Fruit fly (Drosophila melanogaster) Kc167 (cell line): ENCODE data around the gene CG3199.

Source experiments
- Myc ChIP-seq: fragments of >200 bp; optimal IDR thresholded peaks from 2 replicates; lab custom pipeline; 2017; ENCODE audit warnings: missing external identifiers
- Sin3A ChIP-seq: fragments of >200 bp; optimal IDR thresholded peaks from 2 replicates; lab custom pipeline; 2018; ENCODE audit warnings: missing external identifiers
- h ChIP-seq: fragments of >200 bp; optimal IDR thresholded peaks from 3 replicates; lab custom pipeline; 2018; ENCODE audit warnings: missing external identifiers
- insv ChIP-seq: fragments of >200 bp; optimal IDR thresholded peaks from 3 replicates; lab custom pipeline; 2018; ENCODE audit warnings: missing external identifiers
- psq ChIP-seq: fragments of >200 bp; optimal IDR thresholded peaks from 2 replicates; lab custom pipeline; 2017; ENCODE audit warnings: missing external identifiers
- ttk ChIP-seq: sonication (Bioruptor generic); optimal IDR thresholded peaks from 2 replicates; lab custom pipeline; 2017; ENCODE audit warnings: missing external identifiers

Gene CG3199

DNA sequence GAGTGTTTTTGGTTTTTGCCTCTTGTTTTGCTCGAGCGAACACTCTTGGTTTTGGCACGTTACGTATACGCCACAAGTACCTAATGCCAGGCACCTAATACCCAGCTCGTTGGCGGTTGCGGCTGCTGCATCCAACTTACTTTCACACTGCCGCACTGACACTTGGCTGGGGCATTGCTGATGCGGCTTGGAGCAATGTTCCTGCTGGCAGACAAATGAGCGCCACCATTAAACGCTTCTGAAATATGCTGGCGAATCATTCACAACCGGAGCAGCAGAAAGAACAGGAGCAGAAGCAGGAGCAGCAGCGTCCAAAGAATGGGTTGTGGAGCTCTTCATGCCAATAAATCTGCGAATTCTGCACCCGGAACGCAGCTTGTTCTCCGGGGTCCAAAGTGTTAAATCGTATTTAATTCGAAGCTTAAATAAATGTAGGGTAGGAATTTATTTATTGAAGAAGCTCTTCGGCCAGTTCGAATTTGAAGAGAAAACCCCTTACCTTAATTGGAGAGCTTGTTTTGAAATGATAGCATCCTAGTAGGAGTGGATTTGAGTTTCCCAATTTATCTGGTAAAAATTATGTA, at the start of gene CG3199:
CG3199 (plus strand) TSS at position 534 of the 584 bp plus-strand sequence.
- no peak for TF ChIP-seq Sin3A (lab: Kevin White, UChicago)

DNA sequence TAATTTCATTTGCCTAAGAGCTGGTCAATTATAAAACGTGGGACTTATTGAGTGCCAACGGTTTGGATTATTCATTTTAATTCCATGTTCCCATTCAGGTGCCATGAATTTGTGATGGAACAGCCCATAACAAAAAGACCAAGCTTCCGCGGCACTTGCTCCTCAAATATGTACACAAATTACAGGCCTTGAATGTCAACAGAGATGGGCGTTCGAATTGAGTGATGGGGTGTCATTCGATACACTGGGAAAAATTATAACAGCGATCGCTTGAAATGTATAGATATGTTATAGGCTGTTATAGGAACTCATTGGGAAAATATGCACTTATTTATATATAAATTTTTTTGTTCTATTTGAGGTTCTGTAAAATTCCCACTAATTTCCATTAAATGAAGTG, 46.4 kb upstream of the CG3199 start:
- TF ChIP-seq Sin3A (lab: Kevin White, UChicago): no peak

dm6 chr3R:14118350-14118749, 44.2 kb upstream of the CG3199 start, which contains the start of gene Kif19A:
Gene Kif19A (minus strand): TSS chr3R:14118450.
- TF ChIP-seq h (no peak), Myc (lab: Kevin White, UChicago) (no peak), insv (lab: Kevin White, UChicago) (no peak), ttk (lab: Kevin White, UChicago) (no peak), psq (lab: Kevin White, UChicago) (no peak), Sin3A (lab: Kevin White, UChicago) (no peak)

dm6 chr3R:14122347-14122812, 40.1 kb upstream of the CG3199 start, which contains the start of the genes Abi and twf:
Gene Abi (minus strand): TSS chr3R:14122420.
Gene twf (plus strand): TSS chr3R:14122654.
- TF ChIP-seq Sin3A (lab: Kevin White, UChicago) (no peak), psq (lab: Kevin White, UChicago) (no peak), Myc (lab: Kevin White, UChicago) (no peak), ttk (lab: Kevin White, UChicago) (no peak), h (no peak), insv (lab: Kevin White, UChicago) (no peak)

DNA sequence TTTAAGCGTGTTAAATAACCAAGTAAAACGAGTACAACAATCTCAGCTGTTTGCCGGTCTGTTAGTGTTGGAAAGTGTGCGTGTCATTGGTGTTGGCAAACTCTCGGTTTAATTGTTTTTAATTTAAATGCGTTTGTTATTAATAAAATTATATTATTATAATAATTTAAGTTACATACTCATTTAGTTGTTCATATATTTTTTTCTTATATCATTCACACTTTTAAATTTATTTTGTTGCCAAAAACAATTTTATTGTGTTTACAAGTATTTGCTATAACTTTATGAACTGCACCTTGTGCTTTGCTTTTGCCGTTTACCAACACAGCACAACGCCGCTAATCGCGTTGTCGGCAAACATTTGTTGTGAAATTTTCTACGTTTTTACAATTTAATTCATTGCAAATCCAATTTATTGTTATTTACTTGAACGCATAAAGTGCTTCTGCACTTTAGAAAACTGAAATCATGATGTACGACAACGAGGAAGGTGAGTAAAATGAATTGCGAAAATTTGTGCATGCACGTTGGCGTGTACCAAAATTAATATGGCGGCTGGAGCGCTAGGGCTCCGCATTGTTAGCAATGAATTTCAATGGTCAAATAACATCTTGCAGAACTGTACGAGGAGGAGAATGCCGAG, 36.9 kb upstream of the CG3199 start, which contains the start of the genes 140up and Polr2B:
140up (minus strand) TSS at position 70 of the 643 bp plus-strand sequence.
Polr2B (plus strand) TSS at position 313 of the 643 bp plus-strand sequence.
- TF ChIP-seq Myc (lab: Kevin White, UChicago) (no peak), h (peak; percentile 25), Sin3A (lab: Kevin White, UChicago) (no peak), ttk (lab: Kevin White, UChicago) (no peak), insv (lab: Kevin White, UChicago) (no peak), psq (lab: Kevin White, UChicago) (no peak)

dm6 chr3R:14131972-14132371, 30.5 kb upstream of the CG3199 start, which contains the start of gene CG14356:
Gene CG14356 (minus strand): TSS chr3R:14132072.
- no peak for TF ChIP-seq Sin3A (lab: Kevin White, UChicago)
- TF ChIP-seq h: no peak
- no peak for TF ChIP-seq Myc (lab: Kevin White, UChicago)
- TF ChIP-seq insv (lab: Kevin White, UChicago): no peak
- no peak for TF ChIP-seq ttk (lab: Kevin White, UChicago)
- TF ChIP-seq psq (lab: Kevin White, UChicago): no peak

DNA sequence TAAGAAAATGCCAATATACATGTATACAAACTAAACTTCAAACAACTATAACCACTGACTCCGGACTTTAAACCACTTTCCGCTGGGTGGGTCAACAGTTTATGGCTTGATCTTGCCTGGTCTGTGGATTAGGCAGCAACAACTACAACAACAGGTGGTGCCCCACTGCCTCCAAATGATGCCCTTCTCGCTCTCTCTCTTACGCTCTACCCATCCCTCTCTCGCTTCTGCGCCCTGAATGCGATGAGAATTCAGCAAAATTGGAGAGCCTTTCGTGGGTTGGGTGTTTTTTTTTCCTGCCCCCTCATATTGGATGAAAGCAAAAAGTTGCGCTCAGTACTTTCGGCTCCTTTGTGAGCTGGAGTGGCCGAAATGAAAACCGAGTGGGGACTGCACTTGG, 21.6 kb upstream of the CG3199 start:
- TF ChIP-seq h: no peak
- TF ChIP-seq Sin3A (lab: Kevin White, UChicago): no peak
- TF ChIP-seq Myc (lab: Kevin White, UChicago): no peak
- TF ChIP-seq psq (lab: Kevin White, UChicago): no peak
- no peak for TF ChIP-seq ttk (lab: Kevin White, UChicago)
- TF ChIP-seq insv (lab: Kevin White, UChicago): no peak

DNA sequence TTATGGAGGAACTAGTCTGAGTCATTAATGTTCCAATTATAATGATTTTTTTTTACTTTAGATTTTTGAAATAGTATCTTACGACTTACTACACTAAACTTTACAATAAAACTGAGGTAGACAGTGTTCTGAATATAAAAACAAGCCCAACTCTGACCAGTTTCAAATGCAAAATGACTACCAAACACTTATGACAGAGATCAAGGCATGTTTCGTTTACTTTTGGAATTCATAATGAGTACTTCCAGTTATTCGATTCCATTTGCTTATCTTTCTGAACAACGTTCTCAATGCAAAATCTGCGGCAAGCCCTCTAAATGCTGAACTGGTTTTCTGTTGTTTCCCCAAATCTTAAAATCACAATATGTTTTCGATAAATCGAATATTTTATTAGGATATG, 10.7 kb upstream of the CG3199 start, which contains the start of gene CG14355:
CG14355 (minus strand) TSS at position 101 of the 400 bp plus-strand sequence.
- no peak for TF ChIP-seq Sin3A (lab: Kevin White, UChicago)
- no peak for TF ChIP-seq h
- no peak for TF ChIP-seq Myc (lab: Kevin White, UChicago)
- TF ChIP-seq insv (lab: Kevin White, UChicago): no peak
- no peak for TF ChIP-seq psq (lab: Kevin White, UChicago)
- no peak for TF ChIP-seq ttk (lab: Kevin White, UChicago)

DNA sequence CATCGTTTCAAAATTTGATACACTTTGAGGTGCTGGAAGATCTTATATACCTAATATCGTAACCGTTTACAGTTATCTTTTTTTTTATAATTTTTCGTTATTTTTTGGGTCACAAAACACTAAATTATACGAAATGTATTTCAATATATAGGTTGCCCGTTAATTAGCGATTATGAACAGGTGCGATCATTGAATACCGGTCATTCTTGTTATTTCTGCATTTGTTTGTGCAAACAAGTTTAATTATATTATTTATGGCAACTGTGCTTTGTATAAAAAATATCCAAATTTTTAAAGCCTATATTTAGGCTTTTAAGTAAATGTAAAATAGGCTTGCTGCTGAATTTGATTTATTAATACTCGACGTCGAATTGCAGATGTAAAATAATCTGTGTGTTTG, 10.0 kb upstream of the CG3199 start, which contains the start of gene CG42500:
CG42500 (minus strand) TSS at position 101 of the 400 bp plus-strand sequence.
- TF ChIP-seq Sin3A (lab: Kevin White, UChicago) (no peak), psq (lab: Kevin White, UChicago) (no peak), h (no peak), Myc (lab: Kevin White, UChicago) (no peak), ttk (lab: Kevin White, UChicago) (no peak), insv (lab: Kevin White, UChicago) (no peak)

dm6 chr3R:14153729-14154128, 8.8 kb upstream of the CG3199 start, which contains the start of gene Recs1:
Gene Recs1 (minus strand): TSS chr3R:14153829.
- no peak for TF ChIP-seq psq (lab: Kevin White, UChicago)
- no peak for TF ChIP-seq insv (lab: Kevin White, UChicago)
- no peak for TF ChIP-seq ttk (lab: Kevin White, UChicago)
- TF ChIP-seq h: no peak
- no peak for TF ChIP-seq Sin3A (lab: Kevin White, UChicago)

DNA sequence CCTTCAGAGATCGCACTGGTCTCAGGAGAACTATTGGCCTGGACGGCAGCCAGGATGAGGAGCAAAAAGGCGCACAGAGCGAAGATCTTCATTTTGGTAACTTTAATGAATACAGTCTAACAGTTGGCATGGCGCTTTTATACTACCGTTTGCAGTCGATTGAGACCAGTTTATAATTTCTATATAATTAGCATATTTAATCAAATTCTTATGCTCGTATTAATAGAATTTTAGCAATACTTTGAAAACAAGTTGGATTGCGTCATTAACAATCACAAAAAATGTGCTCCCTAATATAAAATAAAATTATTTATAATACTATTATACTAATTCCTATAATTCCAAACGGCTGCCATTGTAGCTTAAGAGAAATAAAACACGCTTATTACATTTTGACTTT, 8.2 kb upstream of the CG3199 start, which contains the start of gene CG44215:
CG44215 (minus strand) TSS at position 101 of the 400 bp plus-strand sequence.
- TF ChIP-seq insv (lab: Kevin White, UChicago) (no peak), h (no peak), Myc (lab: Kevin White, UChicago) (no peak), Sin3A (lab: Kevin White, UChicago) (no peak), psq (lab: Kevin White, UChicago) (no peak), ttk (lab: Kevin White, UChicago) (no peak)

dm6 chr3R:14157331-14157730, 5.2 kb upstream of the CG3199 start, which contains the start of gene CG31533:
Gene CG31533 (minus strand): TSS chr3R:14157431.
- no peak for TF ChIP-seq Sin3A (lab: Kevin White, UChicago)
- TF ChIP-seq ttk (lab: Kevin White, UChicago): no peak
- TF ChIP-seq h: no peak
